Fruit fly (Drosophila melanogaster): ENCODE results near the gene CG13003.
A peak's percentile ranks its signal among the peaks of the same experiment; 100 is the strongest.

CG13003 gene

DNA sequence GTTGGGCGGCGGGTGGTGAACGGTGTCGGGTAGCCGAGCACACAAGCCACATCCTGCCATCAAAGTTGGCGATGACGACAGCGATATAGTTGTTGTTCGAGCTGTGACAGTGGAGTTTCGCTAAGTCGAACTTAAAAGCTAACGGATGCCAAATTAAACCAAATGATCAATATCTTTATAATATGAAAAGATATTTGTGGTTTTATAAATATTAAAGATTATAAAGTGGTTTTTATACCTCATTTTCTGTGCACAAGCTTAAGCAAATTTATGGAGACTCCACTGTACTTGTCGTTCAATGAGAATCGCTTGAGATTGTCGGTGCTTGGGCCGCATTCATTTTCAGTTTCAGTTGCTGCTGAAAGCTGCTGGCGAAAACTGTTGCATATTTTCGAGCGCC lies 54.3 kb downstream of the CG13003 start (continued):
- TF ChIP-seq slbo (GFP tag; IDR thresholded peaks at IDR 0.05) (peak; percentile 66), stc (GFP tag; IDR thresholded peaks at IDR 0.05) (peak; percentile 58), amos (GFP tag; IDR thresholded peaks at IDR 0.05; ENCODE audit: partially characterized antibody) (no peak), toy (GFP tag; IDR thresholded peaks at IDR 0.05) (no peak), Nf-YB (GFP tag; optimal IDR thresholded peaks at IDR 0.05) (peak; percentile 3), HLH3B (GFP tag; IDR thresholded peaks at IDR 0.05) (peak; percentile 72), gsb (GFP tag; IDR thresholded peaks at IDR 0.05) (0 out of 2 replicates have a peak, but pooled peaks have one; percentile 23), bsh (GFP tag; optimal IDR thresholded peaks at IDR 0.05) (peak in 1 of 2 experiments; percentile 71), CG32532 (GFP tag; IDR thresholded peaks at IDR 0.05) (peak; percentile 44; the same call in 1 of the 2 replicates), Xbp1 (GFP tag; optimal IDR thresholded peaks at IDR 0.05) (peak; percentile 46), CG14710 (tag; optimal IDR thresholded peaks at IDR 0.05) (peak; percentile 20), chn (GFP tag; optimal IDR thresholded peaks at IDR 0.05) (no peak), Hr51 (GFP tag; optimal IDR thresholded peaks at IDR 0.05) (peak in 1 of 2 experiments; percentile 70), Mes4 (GFP tag; optimal IDR thresholded peaks at IDR 0.05) (no peak), CG10274 (GFP tag; optimal IDR thresholded peaks at IDR 0.05) (no peak), CG17361 (GFP tag; IDR thresholded peaks at IDR 0.05) (peak; percentile 38; the same call in 1 of the 3 replicates), mirr (GFP tag; optimal IDR thresholded peaks at IDR 0.05) (no peak), CG10543 (GFP tag; optimal IDR thresholded peaks at IDR 0.05) (no peak), Hey (tag; optimal IDR thresholded peaks at IDR 0.05) (no peak), tll (GFP tag; optimal IDR thresholded peaks at IDR 0.05) (no peak), CG4404 (GFP tag; IDR thresholded peaks at IDR 0.05) (peak; percentile 32; the same call in 1 of the 2 replicates), Stat92E (GFP tag; optimal IDR thresholded peaks at IDR 0.05) (no peak), CG12744 (GFP tag; optimal IDR thresholded peaks at IDR 0.05) (no peak), Myb (GFP tag; optimal IDR thresholded peaks at IDR 0.05) (no peak), NfI (GFP tag; optimal IDR thresholded peaks at IDR 0.05) (peak; percentile 31), Xrp1 (GFP tag; IDR thresholded peaks at IDR 0.05) (peak; percentile 77), Usf (GFP tag; optimal IDR thresholded peaks at IDR 0.05) (no peak), ftz-f1 (GFP tag; optimal IDR thresholded peaks at IDR 0.05) (no peak), Atf-2 (GFP tag; optimal IDR thresholded peaks at IDR 0.05) (no peak), al (GFP tag; IDR thresholded peaks at IDR 0.05) (no peak), aop (GFP tag; IDR thresholded peaks at IDR 0.05) (no peak), ham (GFP tag; IDR thresholded peaks at IDR 0.05) (no peak), CG33213 (GFP tag; optimal IDR thresholded peaks at IDR 0.05) (no peak), CG32767 (GFP tag; IDR thresholded peaks at IDR 0.05) (0 out of 2 replicates have a peak, but pooled peaks have one; percentile 35), Ets65A (GFP tag) (no peak), gce (GFP tag; IDR thresholded peaks at IDR 0.05) (no peak), CG11456 (GFP tag; IDR thresholded peaks at IDR 0.05) (no peak), CG5245 (GFP tag; optimal IDR thresholded peaks at IDR 0.05) (peak; percentile 13), CG2875 (GFP tag; optimal IDR thresholded peaks at IDR 0.05) (peak; percentile 17), cas (GFP tag; IDR thresholded peaks at IDR 0.05) (no peak), tap (tag; optimal IDR thresholded peaks at IDR 0.05) (peak; percentile 50), CG30403 (GFP tag; optimal IDR thresholded peaks at IDR 0.05) (peak; percentile 46), CG7839 (tag; optimal IDR thresholded peaks at IDR 0.05) (peak; percentile 70), grau (tag; optimal IDR thresholded peaks at IDR 0.05) (peak; percentile 86), bcd (GFP tag; optimal IDR thresholded peaks at IDR 0.05) (peak; percentile 41), tup (GFP tag; optimal IDR thresholded peaks at IDR 0.05) (no peak), CG43689 (GFP tag; IDR thresholded peaks at IDR 0.05) (no peak), PHDP (tag; optimal IDR thresholded peaks at IDR 0.05) (peak; percentile 66), CG1602 (GFP tag; optimal IDR thresholded peaks at IDR 0.05) (peak; percentile 9), Elba2 (GFP tag; optimal IDR thresholded peaks at IDR 0.05) (no peak), unpg (GFP tag; optimal IDR thresholded peaks at IDR 0.05) (peak; percentile 74)
